Worm (Caenorhabditis elegans) whole organism, young adult: Measurements from ENCODE around the gene rei-1.
A peak's percentile ranks its signal among the peaks of the same experiment; 100 is the strongest.

Experiments used
- B0336.3 ChIP-seq: fragments of 200-800 bp; sonication (Bioruptor generic); IDR thresholded peaks from 2 replicates; pipeline ENCODE4 v1.3.6; 2022; ENCODE audit warnings: missing genetic modification characterization, missing compliant biosample characterization
- F10E7.11 ChIP-seq: sonication (generic microtip); optimal IDR thresholded peaks from 2 replicates; lab custom pipeline; 2017; ENCODE audit warnings: mild to moderate bottlenecking, missing genetic modification characterization, moderate library complexity, missing compliant biosample characterization
- F37B4.10 ChIP-seq: fragments of 200-800 bp; sonication (Bioruptor generic); IDR thresholded peaks from 2 replicates; pipeline ENCODE4 v1.3.6; 2022; ENCODE audit warnings: missing genetic modification characterization, missing compliant biosample characterization
- F49E8.2 ChIP-seq: sonication (generic microtip); optimal IDR thresholded peaks from 3 replicates; lab custom pipeline; 2017; ENCODE audit warnings: missing genetic modification characterization, mild to moderate bottlenecking, missing compliant biosample characterization, antibody characterized with exemption, moderate library complexity; ENCODE audit not compliant: insufficient read depth
- K12H6.12 ChIP-seq: fragments of 200-800 bp; sonication (Bioruptor generic); optimal IDR thresholded peaks from 2 replicates; lab custom pipeline; 2018; ENCODE audit warnings: mild to moderate bottlenecking, missing genetic modification characterization, missing compliant biosample characterization
- ZK185.1 ChIP-seq: sonication (generic microtip); optimal IDR thresholded peaks from 2 replicates; lab custom pipeline; 2016; ENCODE audit warnings: mild to moderate bottlenecking, missing genetic modification characterization, missing compliant biosample characterization; ENCODE audit not compliant: poor library complexity, severe bottlenecking
- ama-1 ChIP-seq, 3 experiments: fragments of 150-350 bp in 1 of 3; sonication (generic microtip) in 2 of 3; optimal IDR thresholded peaks; 2 replicates each; lab custom pipeline; 2014 to 2018; ENCODE audit warnings: missing biosample characterization in 2 of 3, missing genetic modification characterization in 2 of 3, missing genetic modification reagents in 2 of 3
- attf-5 ChIP-seq: fragments of 200-800 bp; sonication (Bioruptor generic); optimal IDR thresholded peaks from 2 replicates; lab custom pipeline; 2018; ENCODE audit warnings: mild to moderate bottlenecking, missing genetic modification characterization, missing compliant biosample characterization
- cebp-1 ChIP-seq, 2 experiments: fragments of 200-800 bp in 1 of 2; sonication (Bioruptor generic) in 1 of 2; sonication (generic microtip) in 1 of 2; IDR thresholded peaks in 1 of 2; optimal IDR thresholded peaks in 1 of 2; 2 replicates each; pipeline versions ENCODE4 v1.3.6 to Lab custom; 2017 to 2022; ENCODE audit warnings: missing compliant biosample characterization in 2 of 2, missing genetic modification characterization in 2 of 2, mild to moderate bottlenecking in 1 of 2, missing genetic modification reagents in 1 of 2, moderate library complexity in 1 of 2
- ceh-27 ChIP-seq: fragments of 200-800 bp; sonication (Bioruptor generic); optimal IDR thresholded peaks from 2 replicates; lab custom pipeline; 2018; ENCODE audit warnings: mild to moderate bottlenecking, missing genetic modification characterization, moderate library complexity, missing compliant biosample characterization
- ceh-40 ChIP-seq: fragments of 200-800 bp; sonication (Bioruptor generic); IDR thresholded peaks from 2 replicates; pipeline ENCODE4 v1.3.6; 2022; ENCODE audit warnings: missing genetic modification characterization, missing compliant biosample characterization
- dox-1 ChIP-seq: fragments of 200-800 bp; sonication (Bioruptor generic); IDR thresholded peaks from 2 replicates; pipeline ENCODE4 v1.3.6; 2022; ENCODE audit warnings: missing genetic modification reagents, missing genetic modification characterization, missing compliant biosample characterization
- dpl-1 ChIP-seq: fragments of 150-350 bp; optimal IDR thresholded peaks from 2 replicates; lab custom pipeline; 2014; ENCODE audit warnings: missing biosample characterization, missing genetic modification reagents, missing genetic modification characterization
- efl-1 ChIP-seq: fragments of 150-350 bp; optimal IDR thresholded peaks from 2 replicates; lab custom pipeline; 2014; ENCODE audit warnings: missing biosample characterization, missing genetic modification reagents, missing genetic modification characterization
- egl-44 ChIP-seq: fragments of 200-800 bp; sonication (Bioruptor generic); IDR thresholded peaks from 2 replicates; pipeline ENCODE4 v1.3.6; 2022; ENCODE audit warnings: missing genetic modification reagents, missing genetic modification characterization, missing compliant biosample characterization
- ekl-4 ChIP-seq: fragments of 200-800 bp; sonication (Bioruptor generic); IDR thresholded peaks from 2 replicates; pipeline ENCODE4 v1.3.6; 2022; ENCODE audit warnings: missing genetic modification reagents, missing genetic modification characterization, missing compliant biosample characterization
- hlh-26 ChIP-seq: fragments of 200-800 bp; sonication (Bioruptor generic); conservative IDR thresholded peaks from 2 replicates; pipeline ENCODE4 v1.3.6; 2022; ENCODE audit warnings: missing genetic modification reagents, missing genetic modification characterization, missing compliant biosample characterization
- hmg-1.2 ChIP-seq: fragments of 200-800 bp; sonication (Bioruptor generic); IDR thresholded peaks from 2 replicates; pipeline ENCODE4 v1.3.6; 2022; ENCODE audit warnings: missing genetic modification reagents, missing genetic modification characterization, missing compliant biosample characterization
- hmg-20 ChIP-seq: fragments of 200-800 bp; sonication (Bioruptor generic); IDR thresholded peaks from 2 replicates; pipeline ENCODE4 v1.3.6; 2022; ENCODE audit warnings: missing genetic modification reagents, missing genetic modification characterization, missing compliant biosample characterization
- lin-35 ChIP-seq, 3 experiments: fragments of 150-350 bp in 2 of 3; sonication (generic microtip) in 1 of 3; optimal IDR thresholded peaks; 2 replicates each; lab custom pipeline; 2014 to 2018; ENCODE audit warnings: missing biosample characterization in 3 of 3, missing genetic modification characterization in 3 of 3, missing genetic modification reagents in 3 of 3
- lin-40 ChIP-seq: sonication (generic microtip); optimal IDR thresholded peaks from 2 replicates; lab custom pipeline; 2016; ENCODE audit warnings: missing genetic modification characterization, mild to moderate bottlenecking, missing compliant biosample characterization, missing genotype, missing genetic modification reagents
- lin-54 ChIP-seq: fragments of 200-800 bp; sonication (Bioruptor generic); optimal IDR thresholded peaks from 2 replicates; lab custom pipeline; 2018; ENCODE audit warnings: mild to moderate bottlenecking, missing genetic modification characterization, missing compliant biosample characterization
- madf-3 ChIP-seq: fragments of 200-800 bp; sonication (Bioruptor generic); IDR thresholded peaks from 2 replicates; pipeline ENCODE4 v1.3.6; 2022; ENCODE audit warnings: missing genetic modification reagents, missing genetic modification characterization, missing compliant biosample characterization
- madf-6 ChIP-seq: fragments of 200-800 bp; sonication (Bioruptor generic); IDR thresholded peaks from 2 replicates; pipeline ENCODE4 v1.3.6; 2022; ENCODE audit warnings: missing genetic modification reagents, missing genetic modification characterization, missing compliant biosample characterization
- mcd-1 ChIP-seq: fragments of 200-800 bp; sonication (Bioruptor generic); IDR thresholded peaks from 2 replicates; pipeline ENCODE4 v1.3.6; 2022; ENCODE audit warnings: missing genetic modification reagents, missing genetic modification characterization, missing compliant biosample characterization
- nfyb-1 ChIP-seq: fragments of 200-800 bp; sonication (Bioruptor generic); IDR thresholded peaks from 2 replicates; pipeline ENCODE4 v1.3.6; 2022; ENCODE audit warnings: missing genetic modification reagents, missing genetic modification characterization, missing compliant biosample characterization
- nhr-179 ChIP-seq: sonication (generic microtip); optimal IDR thresholded peaks from 2 replicates; lab custom pipeline; 2016; ENCODE audit warnings: mild to moderate bottlenecking, missing genetic modification characterization, missing compliant biosample characterization
- nhr-80 ChIP-seq: sonication (generic microtip); optimal IDR thresholded peaks from 2 replicates; lab custom pipeline; 2016; ENCODE audit warnings: missing genetic modification characterization, missing compliant biosample characterization
- rcor-1 ChIP-seq: fragments of 200-800 bp; sonication (Bioruptor generic); IDR thresholded peaks from 2 replicates; pipeline ENCODE4 v1.3.6; 2022; ENCODE audit warnings: missing genetic modification reagents, missing genetic modification characterization, missing compliant biosample characterization
- repo-1 ChIP-seq: sonication (generic microtip); optimal IDR thresholded peaks from 2 replicates; lab custom pipeline; 2017; ENCODE audit warnings: mild to moderate bottlenecking, missing genetic modification characterization, missing compliant biosample characterization
- snpc-4 ChIP-seq, 5 experiments: fragments of 150-350 bp in 1 of 5; sonication (generic microtip) in 4 of 5; optimal IDR thresholded peaks; 2 replicates each; lab custom pipeline; 2014 to 2018; ENCODE audit warnings: missing genetic modification characterization in 5 of 5, missing biosample characterization in 3 of 5, antibody characterized with exemption in 2 of 5, mild to moderate bottlenecking in 2 of 5, missing compliant biosample characterization in 2 of 5, missing genotype in 2 of 5, moderate library complexity in 2 of 5, missing genetic modification reagents in 1 of 5
- somi-1 ChIP-seq: fragments of 200-800 bp; sonication (Bioruptor generic); optimal IDR thresholded peaks from 2 replicates; lab custom pipeline; 2018; ENCODE audit warnings: mild to moderate bottlenecking, missing genetic modification characterization, missing compliant biosample characterization
- zfh-2 ChIP-seq: fragments of 200-800 bp; sonication (Bioruptor generic); conservative IDR thresholded peaks from 2 replicates; pipeline ENCODE4 v1.3.6; 2022; ENCODE audit warnings: missing genetic modification reagents, missing genetic modification characterization, missing compliant biosample characterization
- zim-3 ChIP-seq: sonication (generic microtip); optimal IDR thresholded peaks from 2 replicates; lab custom pipeline; 2017; ENCODE audit warnings: mild to moderate bottlenecking, missing genetic modification characterization, moderate library complexity, missing compliant biosample characterization
- ztf-26 ChIP-seq: sonication (generic microtip); optimal IDR thresholded peaks from 2 replicates; lab custom pipeline; 2017; ENCODE audit warnings: missing genetic modification characterization, missing compliant biosample characterization

Gene rei-1

ce11 chrIII:4088338-4088918 lies 9.6 kb downstream of the rei-1 start:
- TF ChIP-seq ztf-26 (tag; lab: Kevin White, UChicago) (no peak), egl-44 (no peak), zim-3 (no peak), nhr-80 (tag; lab: Kevin White, UChicago) (peak; percentile 55), cebp-1 (GFP tag; IDR thresholded peaks at IDR 0.05; lab: Robert Waterston, UW) (no peak), cebp-1 (tag; optimal IDR thresholded peaks at IDR 0.05; lab: Kevin White, UChicago) (peak; percentile 12), F49E8.2 (no peak), ceh-40 (no peak), F37B4.10 (GFP tag; lab: Robert Waterston, UW) (no peak)

- peak; percentile 56 for TF ChIP-seq hmg-1.2 (GFP tag; lab: Robert Waterston, UW)
- TF ChIP-seq ztf-26 (tag; lab: Kevin White, UChicago): peak; percentile 41
- TF ChIP-seq ZK185.1 (tag; lab: Kevin White, UChicago): peak; percentile 20
- peak; percentile 23 for TF ChIP-seq lin-40 (tag; lab: Kevin White, UChicago)
- TF ChIP-seq lin-35 (GFP tag; optimal IDR thresholded peaks at IDR 0.05; lab: Kevin White, UChicago): peak in 1 of 3 experiments; percentile 62
- TF ChIP-seq K12H6.12 (tag; lab: Kevin White, UChicago): peak; percentile 73
- peak; percentile 29 for TF ChIP-seq nhr-80 (tag; lab: Kevin White, UChicago)
- peak; percentile 75 for TF ChIP-seq dpl-1 (GFP tag; lab: Kevin White, UChicago)
- TF ChIP-seq somi-1: peak; percentile 61
- TF ChIP-seq zfh-2 (GFP tag; lab: Robert Waterston, UW): peak; percentile 91
- TF ChIP-seq mcd-1 (GFP tag; lab: Robert Waterston, UW): peak; percentile 59
- TF ChIP-seq cebp-1 (GFP tag; IDR thresholded peaks at IDR 0.05; lab: Robert Waterston, UW): peak; percentile 86
- peak; percentile 92 for TF ChIP-seq cebp-1 (tag; optimal IDR thresholded peaks at IDR 0.05; lab: Kevin White, UChicago)
- peak; percentile 98 for TF ChIP-seq madf-3 (GFP tag; lab: Robert Waterston, UW)
- TF ChIP-seq B0336.3 (GFP tag; lab: Robert Waterston, UW): peak; percentile 43; the same call in 1 of the 2 replicates
- TF ChIP-seq F10E7.11: no peak
- TF ChIP-seq nhr-179 (tag; lab: Kevin White, UChicago): no peak
- TF ChIP-seq hmg-20 (GFP tag; lab: Robert Waterston, UW): no peak
- 0 out of 2 replicates have a peak, but pooled peaks have one; percentile 56 for TF ChIP-seq nfyb-1
- no peak for TF ChIP-seq hlh-26 (GFP tag; lab: Robert Waterston, UW)
- TF ChIP-seq dox-1 (GFP tag; lab: Robert Waterston, UW): peak; percentile 64; the same call in 1 of the 2 replicates
- peak; percentile 94 for TF ChIP-seq attf-5 (GFP tag; lab: Kevin White, UChicago)
- TF ChIP-seq repo-1 (tag; lab: Kevin White, UChicago): no peak
- peak; percentile 60; the same call in 1 of the 2 replicates for TF ChIP-seq ekl-4 (GFP tag; lab: Robert Waterston, UW)
- TF ChIP-seq snpc-4 (GFP tag; optimal IDR thresholded peaks at IDR 0.05; lab: Kevin White, UChicago): no peak
- peak in 3 of 4 experiments; percentile 15 to 42 (median 23) for TF ChIP-seq snpc-4 (tag; optimal IDR thresholded peaks at IDR 0.05; lab: Kevin White, UChicago)
- TF ChIP-seq efl-1 (GFP tag; lab: Kevin White, UChicago): peak; percentile 59
- no peak for TF ChIP-seq madf-6
- TF ChIP-seq lin-54: peak; percentile 87
- 0 out of 2 replicates have a peak, but pooled peaks have one; percentile 39 for TF ChIP-seq rcor-1 (GFP tag; lab: Robert Waterston, UW)
- TF ChIP-seq ceh-27 (GFP tag; lab: Kevin White, UChicago): peak; percentile 33
- TF ChIP-seq ama-1 (optimal IDR thresholded peaks at IDR 0.05; lab: Kevin White, UChicago): peak; percentile 63
- no peak for TF ChIP-seq ama-1 (GFP tag; optimal IDR thresholded peaks at IDR 0.05; lab: Kevin White, UChicago)
Measured at ce11 chrIII:4087565-4087964, 10.4 kb downstream of the rei-1 start.
